Worm (Caenorhabditis elegans) whole organism, late embryonic: ENCODE results near the gene ifb-1.
A peak's percentile ranks its signal among the peaks of the same experiment; 100 is the strongest.

ENCODE experiments used
- C08G9.2 ChIP-seq: sonication (generic microtip); optimal IDR thresholded peaks from 2 replicates; lab custom pipeline; 2016; ENCODE audit warnings: mild to moderate bottlenecking, missing genetic modification characterization, moderate library complexity, missing compliant biosample characterization
- F13H6.1 ChIP-seq: sonication (generic microtip); optimal IDR thresholded peaks from 2 replicates; lab custom pipeline; 2016; ENCODE audit warnings: missing genetic modification characterization, missing compliant biosample characterization
- K02D7.2 ChIP-seq: sonication (generic microtip); optimal IDR thresholded peaks from 2 replicates; lab custom pipeline; 2017; ENCODE audit warnings: mild to moderate bottlenecking, missing genetic modification characterization, missing compliant biosample characterization
- K09A11.1 ChIP-seq: sonication (generic microtip); optimal IDR thresholded peaks from 2 replicates; lab custom pipeline; 2017; ENCODE audit warnings: antibody characterized with exemption, mild to moderate bottlenecking, missing genetic modification characterization, missing compliant biosample characterization; ENCODE audit not compliant: insufficient read depth
- ama-1 ChIP-seq: fragments of 150-350 bp; optimal IDR thresholded peaks from 2 replicates; lab custom pipeline; 2014
- ceh-14 ChIP-seq: sonication (generic microtip); optimal IDR thresholded peaks from 2 replicates; lab custom pipeline; 2016; ENCODE audit warnings: missing genotype, missing genetic modification characterization, missing compliant biosample characterization
- ceh-18 ChIP-seq: sonication (generic microtip); optimal IDR thresholded peaks from 2 replicates; lab custom pipeline; 2016; ENCODE audit warnings: missing genetic modification characterization, missing compliant biosample characterization
- ceh-19 ChIP-seq: fragments of 200-800 bp; sonication (Bioruptor generic); optimal IDR thresholded peaks from 2 replicates; lab custom pipeline; 2018; ENCODE audit warnings: mild to moderate bottlenecking, missing genetic modification characterization, missing compliant biosample characterization
- ceh-2 ChIP-seq: sonication (generic microtip); optimal IDR thresholded peaks from 2 replicates; lab custom pipeline; 2016; ENCODE audit warnings: missing genotype, missing genetic modification characterization, missing compliant biosample characterization
- ceh-22 ChIP-seq: sonication (generic microtip); optimal IDR thresholded peaks from 2 replicates; lab custom pipeline; 2017; ENCODE audit warnings: missing biosample characterization, missing genetic modification characterization
- ceh-30 ChIP-seq: fragments of 150-350 bp; optimal IDR thresholded peaks from 2 replicates; lab custom pipeline; 2014; ENCODE audit warnings: missing biosample characterization, missing genetic modification characterization
- ceh-31 ChIP-seq: sonication (generic microtip); optimal IDR thresholded peaks from 2 replicates; lab custom pipeline; 2016; ENCODE audit warnings: missing genetic modification characterization, missing compliant biosample characterization
- ceh-34 ChIP-seq: sonication (generic microtip); optimal IDR thresholded peaks from 2 replicates; lab custom pipeline; 2016; ENCODE audit warnings: mild to moderate bottlenecking, missing genetic modification characterization, missing compliant biosample characterization
- ceh-45 ChIP-seq: fragments of 200-800 bp; sonication (Bioruptor generic); IDR thresholded peaks from 2 replicates; pipeline ENCODE4 v1.3.6; 2022; ENCODE audit warnings: missing genetic modification reagents, missing genetic modification characterization, missing compliant biosample characterization
- ceh-48 ChIP-seq: sonication (generic microtip); optimal IDR thresholded peaks from 2 replicates; lab custom pipeline; 2016; ENCODE audit warnings: missing genetic modification characterization, inconsistent platforms, missing compliant biosample characterization
- ceh-6 ChIP-seq: fragments of 200-800 bp; sonication (Bioruptor generic); optimal IDR thresholded peaks from 2 replicates; lab custom pipeline; 2018; ENCODE audit warnings: mild to moderate bottlenecking, missing genetic modification characterization, missing compliant biosample characterization
- ceh-9 ChIP-seq: sonication (generic microtip); optimal IDR thresholded peaks from 2 replicates; lab custom pipeline; 2016; ENCODE audit warnings: mild to moderate bottlenecking, missing genetic modification characterization, inconsistent platforms, missing compliant biosample characterization
- eyg-1 ChIP-seq: sonication (generic microtip); optimal IDR thresholded peaks from 2 replicates; lab custom pipeline; 2016; ENCODE audit warnings: missing genotype, missing genetic modification characterization, missing compliant biosample characterization
- fax-1 ChIP-seq: sonication (generic microtip); optimal IDR thresholded peaks from 2 replicates; lab custom pipeline; 2016; ENCODE audit warnings: missing genotype, missing genetic modification characterization, missing compliant biosample characterization
- fkh-10 ChIP-seq: fragments of 150-350 bp; optimal IDR thresholded peaks from 2 replicates; lab custom pipeline; 2014; ENCODE audit warnings: missing biosample characterization, missing genetic modification reagents, missing genetic modification characterization
- fkh-6 ChIP-seq: sonication (generic microtip); optimal IDR thresholded peaks from 2 replicates; lab custom pipeline; 2016; ENCODE audit warnings: missing genetic modification characterization, missing compliant biosample characterization
- hlh-15 ChIP-seq: sonication (generic microtip); optimal IDR thresholded peaks from 2 replicates; lab custom pipeline; 2016; ENCODE audit warnings: missing genetic modification characterization, missing compliant biosample characterization
- hlh-30 ChIP-seq: sonication (generic microtip); optimal IDR thresholded peaks from 2 replicates; lab custom pipeline; 2017; ENCODE audit warnings: antibody characterized with exemption, missing genetic modification characterization, missing compliant biosample characterization; ENCODE audit not compliant: insufficient read depth
- hlh-6 ChIP-seq: sonication (generic microtip); optimal IDR thresholded peaks from 2 replicates; lab custom pipeline; 2016; ENCODE audit warnings: missing genotype, missing genetic modification characterization, missing compliant biosample characterization
- hlh-8 ChIP-seq: sonication (generic microtip); optimal IDR thresholded peaks from 2 replicates; lab custom pipeline; 2016; ENCODE audit warnings: missing genotype, missing genetic modification characterization, missing compliant biosample characterization
- lim-6 ChIP-seq: sonication (generic microtip); optimal IDR thresholded peaks from 2 replicates; lab custom pipeline; 2016; ENCODE audit warnings: missing genetic modification characterization, missing compliant biosample characterization
- nfya-1 ChIP-seq: sonication (generic microtip); optimal IDR thresholded peaks from 2 replicates; lab custom pipeline; 2017; ENCODE audit warnings: missing genetic modification characterization, mild to moderate bottlenecking, missing compliant biosample characterization, antibody characterized with exemption, moderate library complexity
- nhr-232 ChIP-seq: sonication (generic microtip); optimal IDR thresholded peaks from 2 replicates; lab custom pipeline; 2016; ENCODE audit warnings: missing genetic modification characterization, missing compliant biosample characterization
- npax-4 ChIP-seq: sonication (generic microtip); optimal IDR thresholded peaks from 2 replicates; lab custom pipeline; 2016; ENCODE audit warnings: missing genetic modification characterization, missing compliant biosample characterization
- odd-2 ChIP-seq: sonication (generic microtip); optimal IDR thresholded peaks from 2 replicates; lab custom pipeline; 2017; ENCODE audit warnings: antibody characterized with exemption, mild to moderate bottlenecking, missing genetic modification characterization, missing compliant biosample characterization
- pag-3 ChIP-seq: sonication (generic microtip); optimal IDR thresholded peaks from 2 replicates; lab custom pipeline; 2016; ENCODE audit warnings: missing compliant biosample characterization, missing genetic modification characterization, borderline replicate concordance
- pax-1 ChIP-seq: fragments of 150-350 bp; optimal IDR thresholded peaks from 2 replicates; lab custom pipeline; 2014; ENCODE audit warnings: missing biosample characterization, missing genetic modification characterization
- pha-2 ChIP-seq: sonication (generic microtip); optimal IDR thresholded peaks from 2 replicates; lab custom pipeline; 2017; ENCODE audit warnings: mild to moderate bottlenecking, missing genetic modification characterization, missing compliant biosample characterization
- pha-4 ChIP-seq: fragments of 150-350 bp; optimal IDR thresholded peaks from 2 replicates; lab custom pipeline; 2018; ENCODE audit warnings: missing biosample characterization, missing genetic modification reagents, missing genetic modification characterization
- ref-2 ChIP-seq: sonication (generic microtip); optimal IDR thresholded peaks from 2 replicates; lab custom pipeline; 2016; ENCODE audit warnings: missing genetic modification characterization, missing compliant biosample characterization
- sdc-2 ChIP-seq: sonication (generic microtip); optimal IDR thresholded peaks from 2 replicates; lab custom pipeline; 2016; ENCODE audit warnings: missing genotype, missing genetic modification characterization, missing compliant biosample characterization
- syd-9 ChIP-seq: sonication (generic microtip); optimal IDR thresholded peaks from 2 replicates; lab custom pipeline; 2016; ENCODE audit warnings: mild to moderate bottlenecking, missing genetic modification characterization, moderate library complexity, missing compliant biosample characterization
- tbx-2 ChIP-seq: sonication (generic microtip); optimal IDR thresholded peaks from 2 replicates; lab custom pipeline; 2016; ENCODE audit warnings: missing genetic modification characterization, missing compliant biosample characterization
- tbx-7 ChIP-seq: sonication (generic microtip); optimal IDR thresholded peaks from 2 replicates; lab custom pipeline; 2016; ENCODE audit warnings: missing genotype, missing genetic modification characterization, missing compliant biosample characterization
- ttx-3 ChIP-seq: sonication (generic microtip); optimal IDR thresholded peaks from 2 replicates; lab custom pipeline; 2016; ENCODE audit warnings: missing genetic modification reagents, missing genetic modification characterization, missing compliant biosample characterization
- unc-3 ChIP-seq, 2 experiments: fragments of 200-800 bp in 1 of 2; sonication (Bioruptor generic) in 1 of 2; sonication (generic microtip) in 1 of 2; conservative IDR thresholded peaks in 1 of 2; optimal IDR thresholded peaks in 1 of 2; 2 replicates each; pipeline versions ENCODE4 v1.3.6 to Lab custom; 2016 to 2022; ENCODE audit warnings: missing compliant biosample characterization in 2 of 2, missing genetic modification characterization in 2 of 2, missing genetic modification reagents in 1 of 2
- unc-42 ChIP-seq: sonication (generic microtip); optimal IDR thresholded peaks from 2 replicates; lab custom pipeline; 2016; ENCODE audit warnings: missing genotype, missing genetic modification characterization, missing compliant biosample characterization
- unc-55 ChIP-seq: sonication (generic microtip); optimal IDR thresholded peaks from 2 replicates; lab custom pipeline; 2017; ENCODE audit warnings: missing biosample characterization, missing genetic modification reagents, missing genetic modification characterization
- unc-86 ChIP-seq: sonication (generic microtip); optimal IDR thresholded peaks from 2 replicates; lab custom pipeline; 2016; ENCODE audit warnings: missing genetic modification characterization, missing compliant biosample characterization

The ifb-1 gene

ce11 chrII:5765318-5765717 is at the start of gene ifb-1:
TSS of gene ifb-1 (plus strand) at chrII:5765618.
- TF ChIP-seq ceh-14 (tag; lab: Kevin White, UChicago) (no peak), tbx-7 (no peak), unc-42 (tag; lab: Kevin White, UChicago) (no peak), ceh-34 (no peak), unc-3 (GFP tag; conservative IDR thresholded peaks at IDR 0.05; lab: Robert Waterston, UW) (no peak), unc-3 (tag; optimal IDR thresholded peaks at IDR 0.05; lab: Kevin White, UChicago) (no peak), fax-1 (no peak), nfya-1 (tag; lab: Kevin White, UChicago) (no peak), ceh-31 (no peak), ttx-3 (no peak), unc-86 (tag; lab: Kevin White, UChicago) (no peak), C08G9.2 (no peak), hlh-30 (no peak), sdc-2 (tag; lab: Kevin White, UChicago) (no peak), ceh-18 (no peak), hlh-6 (tag; lab: Kevin White, UChicago) (no peak)

DNA sequence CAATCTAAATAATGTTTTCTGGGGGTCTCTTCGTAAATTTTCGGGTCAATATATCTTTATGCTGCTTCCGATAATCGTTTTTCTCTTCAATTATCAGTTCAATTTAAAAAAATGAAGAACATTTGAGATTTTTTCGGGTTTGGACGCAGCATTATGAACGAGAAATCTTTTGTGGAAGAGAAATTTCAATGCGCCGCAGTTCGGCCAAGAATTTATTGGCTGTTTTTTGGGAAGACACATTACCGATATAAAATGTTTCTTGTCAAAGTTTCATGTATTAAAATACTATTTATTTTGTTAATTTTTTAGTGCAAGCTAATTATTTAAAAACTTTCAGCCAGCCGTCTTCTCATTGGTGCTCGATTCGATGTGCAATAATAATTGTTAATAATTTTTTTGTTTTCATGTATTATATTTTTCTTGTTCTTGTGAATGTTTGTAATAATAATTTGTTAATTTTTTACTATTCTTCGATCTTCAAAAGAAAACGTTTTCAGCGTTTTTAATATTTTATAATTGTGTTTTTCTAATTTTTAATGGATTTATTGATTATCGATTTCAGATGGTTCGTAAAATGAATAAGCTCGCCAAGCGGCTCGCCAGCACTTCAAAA is 49.6 kb upstream of the ifb-1 start, which contains the start of the genes C18A3.10 and C18A3.3:
TSS of gene C18A3.10 (minus strand) at position 101 of the 613 bp plus-strand sequence.
TSS of gene C18A3.3 (plus strand) at position 563 of the 613 bp plus-strand sequence.
- TF ChIP-seq hlh-30: no peak

ce11 chrII:5717831-5718230 is 47.6 kb upstream of the ifb-1 start, which contains the start of gene zipt-3:
TSS of gene zipt-3 (plus strand) at chrII:5718131.
- TF ChIP-seq ttx-3 (no peak), ama-1 (lab: Kevin White, UChicago) (no peak), pha-2 (no peak), fkh-6 (no peak)

DNA sequence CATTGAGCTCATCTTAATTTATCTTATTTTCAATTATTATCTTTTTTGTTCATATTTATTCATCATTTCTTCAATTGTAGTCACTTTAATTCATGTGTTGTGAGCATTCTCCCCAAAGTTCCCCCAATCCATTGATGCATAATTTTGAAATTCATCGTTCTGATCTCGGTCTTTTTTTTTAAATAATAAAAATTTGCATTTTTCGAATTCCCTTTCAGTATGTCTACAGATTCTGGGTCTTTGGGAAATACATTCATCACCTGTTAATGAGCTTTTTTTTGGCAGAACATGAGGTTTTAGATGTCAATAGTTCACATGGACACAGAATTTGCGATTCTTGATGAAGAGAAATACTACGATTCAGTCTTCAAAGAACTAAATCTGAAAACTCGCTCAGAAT is 45.6 kb upstream of the ifb-1 start, which contains the start of gene damt-1:
TSS of gene damt-1 (plus strand) at position 301 of the 400 bp plus-strand sequence.
- no peak for TF ChIP-seq lim-6 (tag; lab: Kevin White, UChicago)
- no peak for TF ChIP-seq ceh-48 (tag; lab: Kevin White, UChicago)

DNA sequence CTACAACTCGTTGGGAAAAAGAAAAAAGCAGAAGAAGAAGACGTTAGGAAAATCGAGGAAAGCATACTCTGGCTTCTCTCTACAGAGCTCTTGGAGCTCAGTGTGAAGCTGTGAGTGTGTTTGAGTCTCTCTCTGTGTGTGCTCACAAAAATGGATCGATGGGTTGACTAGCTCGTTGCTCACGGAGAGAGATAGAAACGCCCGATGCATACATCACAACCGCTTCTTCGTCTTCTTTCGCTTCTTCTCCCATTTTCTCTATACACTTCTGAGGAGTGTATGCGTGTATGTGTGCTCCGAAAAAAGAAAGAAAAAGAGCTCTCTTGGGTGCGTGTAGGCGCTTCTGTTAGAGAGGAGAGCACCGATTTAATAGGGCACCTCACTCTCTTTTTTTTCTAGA is 40.3 kb upstream of the ifb-1 start:
- no peak for TF ChIP-seq nhr-232 (tag; lab: Kevin White, UChicago)
- peak; percentile 78 for TF ChIP-seq ceh-31
- TF ChIP-seq fkh-6: no peak
- TF ChIP-seq pax-1: no peak
- TF ChIP-seq npax-4 (tag; lab: Kevin White, UChicago): no peak
- TF ChIP-seq ceh-6 (GFP tag; lab: Kevin White, UChicago): no peak
- TF ChIP-seq lim-6 (tag; lab: Kevin White, UChicago): no peak
- no peak for TF ChIP-seq pha-2
- no peak for TF ChIP-seq ama-1 (lab: Kevin White, UChicago)
- TF ChIP-seq pha-4 (tag; lab: Kevin White, UChicago): no peak
- peak; percentile 81 for TF ChIP-seq unc-42 (tag; lab: Kevin White, UChicago)
- no peak for TF ChIP-seq hlh-8 (tag; lab: Kevin White, UChicago)
- no peak for TF ChIP-seq eyg-1 (tag; lab: Kevin White, UChicago)
- no peak for TF ChIP-seq pag-3 (tag; lab: Kevin White, UChicago)
- TF ChIP-seq tbx-2 (tag; lab: Kevin White, UChicago): peak; percentile 29
- no peak for TF ChIP-seq F13H6.1 (tag; lab: Kevin White, UChicago)
- TF ChIP-seq ceh-45: no peak
- no peak for TF ChIP-seq ceh-30 (tag; lab: Kevin White, UChicago)
- no peak for TF ChIP-seq syd-9 (tag; lab: Kevin White, UChicago)
- no peak for TF ChIP-seq ref-2 (tag; lab: Kevin White, UChicago)
- TF ChIP-seq fkh-10: no peak
- peak; percentile 31 for TF ChIP-seq ceh-19 (GFP tag; lab: Kevin White, UChicago)
- TF ChIP-seq K02D7.2 (tag; lab: Kevin White, UChicago): no peak
- no peak for TF ChIP-seq ceh-22 (tag; lab: Kevin White, UChicago)
- no peak for TF ChIP-seq K09A11.1 (tag; lab: Kevin White, UChicago)
- no peak for TF ChIP-seq unc-55
- TF ChIP-seq hlh-15 (tag; lab: Kevin White, UChicago): no peak
- TF ChIP-seq ceh-2: no peak
- TF ChIP-seq odd-2 (tag; lab: Kevin White, UChicago): no peak
- TF ChIP-seq hlh-30: no peak
- no peak for TF ChIP-seq ttx-3
- TF ChIP-seq C08G9.2: no peak
- TF ChIP-seq ceh-9 (tag; lab: Kevin White, UChicago): no peak
